Worm (Caenorhabditis elegans) whole organism, L4 larva: ENCODE data around the gene F07C4.11.

Source experiments
- aha-1 ChIP-seq: fragments of 150-350 bp; peaks from one replicate; lab custom pipeline; 2014; ENCODE audit warnings: missing biosample characterization, missing genetic modification characterization
- ceh-28 ChIP-seq: fragments of 150-350 bp; optimal IDR thresholded peaks from 2 replicates; lab custom pipeline; 2014; ENCODE audit warnings: missing biosample characterization, missing genetic modification reagents, missing genetic modification characterization
- ceh-82 ChIP-seq: sonication (generic microtip); optimal IDR thresholded peaks from 2 replicates; lab custom pipeline; 2017; ENCODE audit warnings: missing biosample characterization, missing genetic modification characterization
- duxl-1 ChIP-seq: sonication (generic microtip); optimal IDR thresholded peaks from 2 replicates; lab custom pipeline; 2016; ENCODE audit warnings: mild to moderate bottlenecking, missing genetic modification characterization, moderate library complexity, missing compliant biosample characterization; ENCODE audit not compliant: poor library complexity
- lin-15B ChIP-seq: fragments of 150-350 bp; sonication (generic microtip); optimal IDR thresholded peaks from 3 replicates; lab custom pipeline; 2014; ENCODE audit warnings: missing biosample characterization, missing genetic modification characterization
- snpc-4 ChIP-seq: fragments of 150-350 bp; optimal IDR thresholded peaks from 2 replicates; lab custom pipeline; 2014; ENCODE audit warnings: missing biosample characterization, missing genetic modification characterization

DNA sequence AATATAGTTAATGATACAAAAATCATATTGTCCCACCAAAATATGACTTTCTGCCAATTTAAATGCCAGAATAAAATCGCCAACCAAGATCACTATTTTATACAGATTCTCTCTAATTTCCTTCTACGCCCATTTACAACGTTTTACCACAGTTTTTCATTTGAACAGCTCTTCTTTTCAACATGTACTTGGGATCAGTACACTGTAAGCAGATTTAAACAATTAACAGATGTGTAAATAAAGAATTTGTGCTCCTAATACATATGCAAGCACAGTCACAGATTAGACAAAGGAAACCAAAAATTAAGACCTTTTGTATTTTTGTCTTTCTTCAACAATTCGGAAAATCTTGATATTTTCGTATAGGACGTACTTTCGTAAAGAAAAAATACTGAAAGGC lies at the start of gene F07C4.11:
- TF ChIP-seq aha-1 (tag; lab: Kevin White, UChicago) (no peak), lin-15B (no peak), ceh-28 (no peak), snpc-4 (no peak), duxl-1 (no peak), ceh-82 (no peak)
